Worm (Caenorhabditis elegans) whole organism, mixed stage, embryonic: ENCODE results near the gene E04F6.4.

ENCODE experiments used
- ceh-83 ChIP-seq: fragments of 200-800 bp; sonication (Bioruptor generic); optimal IDR thresholded peaks from 2 replicates; lab custom pipeline; 2018; ENCODE audit warnings: mild to moderate bottlenecking, missing genetic modification characterization, missing compliant biosample characterization
- ham-2 ChIP-seq: fragments of 200-800 bp; sonication (Bioruptor generic); optimal IDR thresholded peaks from 2 replicates; lab custom pipeline; 2018; ENCODE audit warnings: mild to moderate bottlenecking, missing genetic modification characterization, missing compliant biosample characterization
- lin-13 ChIP-seq: fragments of 150-350 bp; optimal IDR thresholded peaks from 2 replicates; lab custom pipeline; 2014; ENCODE audit warnings: missing biosample characterization, missing genetic modification characterization
- lsy-2 ChIP-seq: fragments of 150-350 bp; optimal IDR thresholded peaks from 2 replicates; lab custom pipeline; 2014; ENCODE audit warnings: missing biosample characterization, missing genetic modification characterization
- mab-5 ChIP-seq: fragments of 150-350 bp; optimal IDR thresholded peaks from 2 replicates; lab custom pipeline; 2014; ENCODE audit warnings: missing biosample characterization, missing genetic modification characterization
- mls-2 ChIP-seq: sonication (generic microtip); optimal IDR thresholded peaks from 2 replicates; lab custom pipeline; 2016; ENCODE audit warnings: mild to moderate bottlenecking, missing genetic modification characterization, moderate library complexity, missing compliant biosample characterization
- nhr-28 ChIP-seq: fragments of 150-350 bp; optimal IDR thresholded peaks from 2 replicates; lab custom pipeline; 2014; ENCODE audit warnings: missing biosample characterization, missing genetic modification characterization
- tbx-8 ChIP-seq: fragments of 200-800 bp; sonication (Bioruptor generic); optimal IDR thresholded peaks from 2 replicates; lab custom pipeline; 2018; ENCODE audit warnings: mild to moderate bottlenecking, missing genetic modification characterization, moderate library complexity, missing compliant biosample characterization
- unc-62 ChIP-seq: fragments of 150-350 bp; optimal IDR thresholded peaks from 2 replicates; lab custom pipeline; 2014; ENCODE audit warnings: missing biosample characterization, missing genetic modification reagents, missing genetic modification characterization
- ztf-11 ChIP-seq: fragments of 150-350 bp; optimal IDR thresholded peaks from 2 replicates; lab custom pipeline; 2014; ENCODE audit warnings: missing biosample characterization, missing genetic modification characterization

DNA sequence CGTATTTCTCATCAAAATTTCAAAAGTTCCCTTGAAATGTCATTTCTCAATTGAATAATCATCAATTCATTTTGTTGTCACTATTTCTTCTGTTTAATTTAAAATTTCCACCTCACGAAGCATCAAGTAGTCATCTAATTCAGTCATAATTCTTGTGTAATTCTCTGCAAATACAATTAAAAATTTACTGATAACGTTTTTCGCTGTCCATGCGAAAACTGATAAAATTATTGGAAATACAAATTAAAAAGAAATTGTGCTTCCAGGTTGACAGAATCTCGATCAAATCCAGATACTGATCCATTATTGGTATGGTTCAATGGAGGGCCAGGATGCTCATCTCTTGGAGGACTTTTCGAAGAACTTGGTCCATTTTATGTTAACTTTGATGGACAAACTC, 44.1 kb downstream of the E04F6.4 start:
- no peak for TF ChIP-seq lin-13 (tag; lab: Kevin White, UChicago)
- no peak for TF ChIP-seq ztf-11 (tag; lab: Kevin White, UChicago)
- no peak for TF ChIP-seq unc-62
- no peak for TF ChIP-seq ceh-83 (GFP tag; lab: Kevin White, UChicago)
- TF ChIP-seq tbx-8 = no peak
- no peak for TF ChIP-seq lsy-2
- no peak for TF ChIP-seq ham-2
- TF ChIP-seq nhr-28 (tag; lab: Kevin White, UChicago) = no peak
- no peak for TF ChIP-seq mab-5 (tag; lab: Kevin White, UChicago)
- TF ChIP-seq mls-2 = no peak
